Worm (Caenorhabditis elegans) whole organism, L3 larva: ENCODE data around the gene srx-125.

ENCODE experiments used
- R02D3.7 ChIP-seq: fragments of 150-350 bp; optimal IDR thresholded peaks from 2 replicates; lab custom pipeline; 2014; ENCODE audit warnings: missing biosample characterization, missing genetic modification characterization
- aly-2 ChIP-seq: fragments of 150-350 bp; optimal IDR thresholded peaks from 2 replicates; lab custom pipeline; 2014; ENCODE audit warnings: missing biosample characterization, missing genetic modification characterization
- ama-1 ChIP-seq: fragments of 150-350 bp; optimal IDR thresholded peaks from 2 replicates; lab custom pipeline; 2018
- ceh-16 ChIP-seq: sonication (generic microtip); optimal IDR thresholded peaks from 2 replicates; lab custom pipeline; 2017; ENCODE audit warnings: missing biosample characterization, missing genetic modification characterization
- ceh-82 ChIP-seq: fragments of 150-350 bp; optimal IDR thresholded peaks from 2 replicates; lab custom pipeline; 2014; ENCODE audit warnings: missing biosample characterization, missing genetic modification characterization
- egl-27 ChIP-seq: sonication (generic microtip); optimal IDR thresholded peaks from 4 replicates; lab custom pipeline; 2017; ENCODE audit warnings: missing biosample characterization, missing genetic modification reagents, missing genetic modification characterization
- elt-1 ChIP-seq: fragments of 150-350 bp; optimal IDR thresholded peaks from 2 replicates; lab custom pipeline; 2014; ENCODE audit warnings: missing biosample characterization, missing genetic modification characterization
- elt-3 ChIP-seq, 3 experiments: fragments of 150-350 bp in 1 of 3; sonication (generic microtip) in 2 of 3; optimal IDR thresholded peaks; 2 replicates in 2 of 3; 4 replicates in 1 of 3; lab custom pipeline; 2014 to 2017; ENCODE audit warnings: missing biosample characterization in 3 of 3, missing genetic modification characterization in 3 of 3
- fkh-10 ChIP-seq: sonication (generic microtip); optimal IDR thresholded peaks from 2 replicates; lab custom pipeline; 2017; ENCODE audit warnings: missing biosample characterization, missing genetic modification reagents, missing genetic modification characterization
- fkh-2 ChIP-seq: fragments of 150-350 bp; optimal IDR thresholded peaks from 2 replicates; lab custom pipeline; 2014; ENCODE audit warnings: missing biosample characterization, missing genetic modification reagents, missing genetic modification characterization
- fos-1 ChIP-seq: fragments of 150-350 bp; optimal IDR thresholded peaks from 2 replicates; lab custom pipeline; 2014; ENCODE audit warnings: missing biosample characterization, missing genetic modification characterization
- hmg-11 ChIP-seq: sonication (generic microtip); optimal IDR thresholded peaks from 2 replicates; lab custom pipeline; 2016; ENCODE audit warnings: missing genetic modification characterization, missing compliant biosample characterization
- jun-1 ChIP-seq: fragments of 150-350 bp; optimal IDR thresholded peaks from 2 replicates; lab custom pipeline; 2014; ENCODE audit warnings: missing biosample characterization, missing genetic modification reagents, missing genetic modification characterization
- lin-15B ChIP-seq: fragments of 150-350 bp; optimal IDR thresholded peaks from 2 replicates; lab custom pipeline; 2014; ENCODE audit warnings: missing biosample characterization, missing genetic modification characterization
- lin-39 ChIP-seq: fragments of 150-350 bp; optimal IDR thresholded peaks from 2 replicates; lab custom pipeline; 2018; ENCODE audit warnings: missing biosample characterization, missing genetic modification reagents, missing genetic modification characterization
- lsy-12 ChIP-seq: sonication (generic microtip); optimal IDR thresholded peaks from 2 replicates; lab custom pipeline; 2016; ENCODE audit warnings: mild to moderate bottlenecking, missing genetic modification characterization, missing compliant biosample characterization
- mml-1 ChIP-seq: fragments of 150-350 bp; sonication (generic microtip); optimal IDR thresholded peaks from 3 replicates; lab custom pipeline; 2014; ENCODE audit warnings: missing biosample characterization, missing genetic modification characterization
- nhr-23 ChIP-seq: fragments of 150-350 bp; optimal IDR thresholded peaks from 2 replicates; lab custom pipeline; 2014; ENCODE audit warnings: missing biosample characterization, missing genetic modification reagents, missing genetic modification characterization
- nhr-237 ChIP-seq: fragments of 150-350 bp; optimal IDR thresholded peaks from 2 replicates; lab custom pipeline; 2014; ENCODE audit warnings: missing biosample characterization, missing genetic modification characterization
- nhr-25 ChIP-seq: sonication (generic microtip); optimal IDR thresholded peaks from 2 replicates; lab custom pipeline; 2017; ENCODE audit warnings: missing biosample characterization, missing genetic modification characterization
- nhr-43 ChIP-seq: sonication (generic microtip); optimal IDR thresholded peaks from 2 replicates; lab custom pipeline; 2016; ENCODE audit warnings: mild to moderate bottlenecking, missing genetic modification characterization, missing compliant biosample characterization; ENCODE audit not compliant: poor library complexity, severe bottlenecking
- nhr-67 ChIP-seq: fragments of 150-350 bp; optimal IDR thresholded peaks from 2 replicates; lab custom pipeline; 2014; ENCODE audit warnings: missing biosample characterization, missing genetic modification characterization
- nhr-76 ChIP-seq: fragments of 150-350 bp; sonication (generic microtip); optimal IDR thresholded peaks from 5 replicates; lab custom pipeline; 2014; ENCODE audit warnings: missing biosample characterization, missing genetic modification characterization
- nhr-77 ChIP-seq: fragments of 150-350 bp; optimal IDR thresholded peaks from 2 replicates; lab custom pipeline; 2014; ENCODE audit warnings: missing biosample characterization, missing genetic modification characterization
- pha-4 ChIP-seq: fragments of 150-350 bp; optimal IDR thresholded peaks from 2 replicates; lab custom pipeline; 2014; ENCODE audit warnings: missing biosample characterization, missing genetic modification reagents, missing genetic modification characterization
- snpc-4 ChIP-seq: fragments of 150-350 bp; optimal IDR thresholded peaks from 2 replicates; lab custom pipeline; 2014; ENCODE audit warnings: missing biosample characterization, missing genetic modification characterization
- unc-39 ChIP-seq: sonication (generic microtip); optimal IDR thresholded peaks from 4 replicates; lab custom pipeline; 2017; ENCODE audit warnings: missing biosample characterization, missing genetic modification characterization
- unc-62 ChIP-seq: fragments of 150-350 bp; sonication (generic microtip); optimal IDR thresholded peaks from 4 replicates; lab custom pipeline; 2014; ENCODE audit warnings: missing biosample characterization, missing genetic modification reagents, missing genetic modification characterization
- ztf-11 ChIP-seq: fragments of 150-350 bp; optimal IDR thresholded peaks from 2 replicates; lab custom pipeline; 2014; ENCODE audit warnings: missing biosample characterization, missing genetic modification characterization

The srx-125 gene

DNA sequence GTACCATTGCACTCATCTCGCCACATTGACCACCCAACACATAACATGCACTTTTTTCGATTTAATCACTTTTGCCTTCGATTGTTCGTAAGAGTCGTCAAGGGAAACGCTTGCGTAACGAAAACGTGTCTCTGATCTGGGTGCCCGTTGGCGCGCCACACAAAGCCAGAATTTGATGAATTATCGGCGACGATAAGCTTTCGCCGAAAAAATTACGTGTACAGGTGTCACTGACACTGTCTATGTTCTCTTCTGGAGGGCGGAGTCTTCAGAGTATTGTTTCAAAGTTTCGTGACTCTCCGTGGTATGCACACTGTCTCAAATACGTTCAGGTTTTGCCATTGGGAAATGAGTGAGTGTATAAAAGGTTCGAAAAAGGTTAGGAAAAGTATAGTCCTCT is 43.6 kb downstream of the srx-125 start, which contains the start of gene F53F1.4:
Gene F53F1.4, plus strand, starts transcription at position 390 of the 400 bp plus-strand sequence.
- TF ChIP-seq nhr-25 (tag; lab: Kevin White, UChicago) (peak; percentile 69), hmg-11 (tag; lab: Kevin White, UChicago) (no peak), unc-62 (GFP tag; lab: Kevin White, UChicago) (no peak)

DNA sequence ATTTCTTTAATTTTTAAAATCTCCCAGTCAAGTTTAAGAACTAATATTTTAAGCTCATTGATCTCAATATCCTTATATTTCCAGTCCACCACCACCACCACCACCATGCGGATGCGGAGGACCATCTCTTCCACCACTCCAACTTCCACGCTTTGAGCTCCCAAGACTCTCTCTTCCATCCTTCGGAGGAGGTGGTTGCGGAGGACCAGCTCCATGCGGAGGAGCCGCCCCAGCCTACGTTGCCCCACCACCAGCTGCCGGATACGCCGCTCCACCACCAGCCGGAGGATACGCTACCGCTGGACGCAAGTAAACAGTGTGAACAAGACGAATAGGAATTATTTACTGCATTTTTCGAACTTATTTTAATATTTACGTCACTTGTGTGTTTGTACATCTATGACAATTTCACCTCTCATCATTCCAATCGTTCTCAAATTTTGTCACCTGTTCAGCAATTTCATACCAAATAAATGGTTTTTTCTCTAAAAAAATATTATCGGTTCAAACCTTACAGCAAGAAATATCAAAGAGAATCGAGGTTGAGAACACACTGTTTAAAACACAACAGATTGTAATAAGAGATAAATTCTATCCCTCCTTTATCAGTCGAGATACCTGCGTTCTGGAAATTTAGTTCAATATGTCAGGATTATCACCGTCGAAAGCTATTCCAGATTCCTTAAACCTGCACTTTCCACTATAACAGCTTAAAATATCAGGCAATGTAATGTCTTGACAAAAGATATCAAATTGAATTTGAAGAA is 44.3 kb downstream of the srx-125 start:
- TF ChIP-seq snpc-4 (tag; lab: Kevin White, UChicago) (no peak), nhr-43 (tag; lab: Kevin White, UChicago) (peak; percentile 29), ama-1 (lab: Kevin White, UChicago) (peak; percentile 81), elt-3 (tag; optimal IDR thresholded peaks at IDR 0.05; lab: Kevin White, UChicago) (peak in 1 of 3 experiments; percentile 41), fkh-10 (GFP tag; lab: Kevin White, UChicago) (no peak), aly-2 (tag; lab: Kevin White, UChicago) (no peak), lin-39 (tag; lab: Kevin White, UChicago) (no peak), fkh-2 (no peak), nhr-77 (tag; lab: Kevin White, UChicago) (peak; percentile 38), nhr-25 (tag; lab: Kevin White, UChicago) (peak; percentile 86)
- TF ChIP-seq, all 47 proteins: peak for 5

DNA sequence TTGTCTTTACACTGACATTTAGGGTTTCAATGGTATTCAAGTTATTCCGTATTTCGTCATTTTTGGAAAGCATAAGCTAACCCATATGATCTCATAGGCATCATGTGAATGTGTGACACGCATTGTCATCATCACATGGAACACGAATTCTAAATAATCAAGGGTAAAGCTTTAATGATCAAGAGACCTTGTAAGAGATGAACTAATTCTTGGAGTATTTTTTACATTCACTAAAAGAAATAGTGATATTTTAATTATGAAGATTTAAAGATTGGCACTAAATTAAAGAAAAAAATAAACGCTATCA is 44.8 kb downstream of the srx-125 start:
- TF ChIP-seq nhr-76 (tag; lab: Kevin White, UChicago) (no peak), lsy-12 (tag; lab: Kevin White, UChicago) (no peak), jun-1 (tag; lab: Kevin White, UChicago) (no peak), ceh-82 (tag; lab: Kevin White, UChicago) (no peak), hmg-11 (tag; lab: Kevin White, UChicago) (no peak), egl-27 (no peak), ceh-16 (tag; lab: Kevin White, UChicago) (no peak), elt-1 (no peak), unc-62 (GFP tag; lab: Kevin White, UChicago) (no peak), lin-15B (tag; lab: Kevin White, UChicago) (no peak), fkh-10 (GFP tag; lab: Kevin White, UChicago) (no peak), nhr-77 (tag; lab: Kevin White, UChicago) (no peak), nhr-23 (tag; lab: Kevin White, UChicago) (no peak), pha-4 (tag; lab: Kevin White, UChicago) (no peak), unc-39 (tag; lab: Kevin White, UChicago) (no peak), snpc-4 (tag; lab: Kevin White, UChicago) (no peak), nhr-237 (tag; lab: Kevin White, UChicago) (no peak), ztf-11 (no peak)

DNA sequence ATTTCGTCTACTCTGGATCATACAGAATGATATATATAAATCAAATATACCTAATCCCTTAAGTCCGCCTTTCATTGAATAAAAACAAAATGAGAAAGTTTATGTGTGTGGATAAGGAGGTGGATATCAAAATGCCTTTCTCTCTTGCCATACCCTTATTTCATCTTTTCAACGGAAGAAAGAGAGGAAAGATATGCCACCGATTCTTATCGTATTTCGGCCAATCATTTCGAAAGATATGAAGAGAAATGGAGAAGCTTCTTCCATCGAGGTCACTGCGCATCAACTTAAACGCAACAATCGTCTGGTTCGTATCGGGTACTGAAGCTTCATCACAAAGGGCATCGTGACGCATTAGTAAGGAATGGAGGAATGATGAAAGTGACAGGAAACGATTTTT is 46.2 kb downstream of the srx-125 start:
- TF ChIP-seq pha-4 (tag; lab: Kevin White, UChicago), result no peak
- peak; percentile 31 for TF ChIP-seq nhr-23 (tag; lab: Kevin White, UChicago)
- TF ChIP-seq fos-1, result peak; percentile 24
- TF ChIP-seq ztf-11, result no peak
- peak; percentile 88 for TF ChIP-seq nhr-25 (tag; lab: Kevin White, UChicago)
- TF ChIP-seq mml-1 (tag; lab: Kevin White, UChicago), result no peak
- peak in 1 of 3 experiments; percentile 37 for TF ChIP-seq elt-3 (tag; optimal IDR thresholded peaks at IDR 0.05; lab: Kevin White, UChicago)

DNA sequence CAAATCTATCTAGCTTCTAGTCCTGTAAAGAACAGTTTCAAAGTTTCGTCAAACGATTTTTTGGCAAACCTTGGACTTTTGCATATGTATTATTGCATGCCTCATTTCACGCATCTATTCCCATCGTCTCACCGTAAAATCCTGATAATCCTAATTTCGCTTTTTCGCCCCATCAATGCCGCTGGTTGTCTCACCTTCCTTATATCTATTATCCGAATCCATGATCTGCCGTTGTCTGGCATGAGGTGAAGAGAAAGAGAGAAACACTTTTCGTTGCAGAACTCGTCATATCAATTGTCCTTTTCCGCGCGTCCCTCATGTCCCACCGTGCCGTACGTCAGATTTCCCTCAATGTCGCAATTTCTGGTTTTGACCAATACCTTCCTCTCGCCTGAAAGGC is 47.5 kb downstream of the srx-125 start, which contains the start of gene cut-2:
Gene cut-2, plus strand, starts transcription at position 365 of the 400 bp plus-strand sequence.
- TF ChIP-seq R02D3.7 (no peak), nhr-43 (tag; lab: Kevin White, UChicago) (no peak), nhr-25 (tag; lab: Kevin White, UChicago) (peak; percentile 10), elt-1 (no peak)

DNA sequence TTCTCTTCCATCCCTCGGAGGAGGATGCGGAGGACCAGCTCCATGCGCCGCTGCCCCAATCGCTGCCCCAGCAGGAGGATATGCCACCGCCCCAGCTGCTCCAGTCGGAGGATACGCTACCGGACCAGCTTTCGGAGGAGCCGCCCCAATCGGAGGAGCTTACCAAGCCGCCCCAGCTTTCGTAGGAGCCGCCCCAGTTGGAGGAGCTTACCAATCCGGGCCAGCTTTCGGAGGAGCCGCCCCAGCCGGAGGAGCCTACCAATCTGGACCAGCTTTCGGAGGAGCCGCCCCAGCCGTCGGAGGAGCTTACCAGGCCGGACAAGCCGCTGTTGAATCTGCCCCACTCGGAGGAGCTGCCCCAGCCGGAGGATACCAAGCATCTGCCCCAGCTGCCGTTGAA is 48.3 kb downstream of the srx-125 start:
- peak; percentile 22 for TF ChIP-seq lsy-12 (tag; lab: Kevin White, UChicago)
- TF ChIP-seq nhr-67, result no peak
